Worm (Caenorhabditis elegans): ENCODE results near the gene Y37B11A.3.
A peak's percentile ranks its signal among the peaks of the same experiment; 100 is the strongest.

ce11 chrIII:5763988-5764387 is 21.1 kb downstream of the Y37B11A.3 start:
- TF ChIP-seq fos-1 (tag; optimal IDR thresholded peaks at IDR 0.05) = no peak
- no peak for TF ChIP-seq ztf-11 (tag; optimal IDR thresholded peaks at IDR 0.05)
- no peak for TF ChIP-seq ztf-4 (tag; optimal IDR thresholded peaks at IDR 0.05)
- no peak for TF ChIP-seq lin-13 (GFP tag; optimal IDR thresholded peaks at IDR 0.05)
- peak in 1 of 2 experiments; percentile 32 for TF ChIP-seq lsy-2 (tag; optimal IDR thresholded peaks at IDR 0.05)
- no peak for TF ChIP-seq nhr-12 (tag; optimal IDR thresholded peaks at IDR 0.05)

Measured in whole organism, L2 larva.